Fruit fly (Drosophila melanogaster) whole organism, embryonic: ENCODE measurements around the gene Epp.

Experiments
- Antp ChIP-seq: fragments of 200-800 bp; sonication (Bioruptor generic); optimal IDR thresholded peaks from 3 replicates; lab custom pipeline; 2016; ENCODE audit warnings: missing biosample characterization, missing genetic modification characterization
- BEAF-32 ChIP-seq: fragments of 200-800 bp; sonication (Bioruptor generic); optimal IDR thresholded peaks from 3 replicates; lab custom pipeline; 2017; ENCODE audit warnings: missing biosample characterization, missing genetic modification characterization, mild to moderate bottlenecking, moderate library complexity, missing genetic modification reagents
- CG11247 ChIP-seq: fragments of 200-800 bp; sonication (Bioruptor generic); IDR thresholded peaks from 2 replicates; pipeline ENCODE4 v1.3.6; 2022; ENCODE audit warnings: missing biosample characterization, missing genetic modification characterization
- CG11504 ChIP-seq: fragments of 200-800 bp; sonication (Bioruptor generic); optimal IDR thresholded peaks from 3 replicates; lab custom pipeline; 2019; ENCODE audit warnings: missing biosample characterization, mild to moderate bottlenecking, missing genetic modification characterization, moderate library complexity
- CG11695 ChIP-seq: fragments of 200-800 bp; sonication (Bioruptor generic); IDR thresholded peaks from 3 replicates; pipeline ENCODE4 v1.3.6; 2022; ENCODE audit warnings: missing biosample characterization, missing genetic modification characterization
- CG12942 ChIP-seq: fragments of 200-800 bp; sonication (Bioruptor generic); optimal IDR thresholded peaks from 3 replicates; lab custom pipeline; 2016; ENCODE audit warnings: missing biosample characterization, missing genetic modification characterization
- CG15696 ChIP-seq: fragments of 200-800 bp; sonication (Bioruptor generic); optimal IDR thresholded peaks from 2 replicates; lab custom pipeline; 2019; ENCODE audit warnings: missing biosample characterization, mild to moderate bottlenecking, missing genetic modification characterization, moderate library complexity
- CG16813 ChIP-seq: fragments of 200-800 bp; sonication (Bioruptor generic); IDR thresholded peaks from 3 replicates; pipeline ENCODE4 v1.3.6; 2022; ENCODE audit warnings: missing biosample characterization, missing genetic modification characterization; ENCODE audit not compliant: partially characterized antibody
- CG17612 ChIP-seq: fragments of 200-800 bp; sonication (Bioruptor generic); IDR thresholded peaks from 2 replicates; pipeline ENCODE4 v1.3.6; 2022; ENCODE audit warnings: missing biosample characterization, missing genetic modification characterization
- CG2116 ChIP-seq: fragments of 200-800 bp; sonication (Bioruptor generic); optimal IDR thresholded peaks from 3 replicates; lab custom pipeline; 2018; ENCODE audit warnings: missing biosample characterization, mild to moderate bottlenecking, missing genetic modification characterization
- CG2120 ChIP-seq: fragments of 200-800 bp; sonication (Bioruptor generic); optimal IDR thresholded peaks from 3 replicates; lab custom pipeline; 2016; ENCODE audit warnings: missing biosample characterization, missing genetic modification characterization
- CG2129 ChIP-seq: fragments of 200-800 bp; sonication (Bioruptor generic); IDR thresholded peaks from 2 replicates; pipeline ENCODE4 v1.3.6; 2022; ENCODE audit warnings: missing biosample characterization, missing genetic modification characterization; ENCODE audit not compliant: partially characterized antibody
- CG30431 ChIP-seq: fragments of 200-800 bp; sonication (Bioruptor generic); optimal IDR thresholded peaks from 2 replicates; lab custom pipeline; 2017; ENCODE audit warnings: missing biosample characterization, missing genetic modification characterization
- CG3065 ChIP-seq: fragments of 200-800 bp; sonication (Bioruptor generic); optimal IDR thresholded peaks from 2 replicates; lab custom pipeline; 2016; ENCODE audit warnings: missing biosample characterization, missing genetic modification characterization
- CG31388 ChIP-seq: fragments of 200-800 bp; sonication (Bioruptor generic); optimal IDR thresholded peaks from 2 replicates; lab custom pipeline; 2016; ENCODE audit warnings: missing biosample characterization, missing genetic modification characterization
- CG4707 ChIP-seq: fragments of 200-800 bp; sonication (Bioruptor generic); optimal IDR thresholded peaks from 2 replicates; lab custom pipeline; 2018; ENCODE audit warnings: missing biosample characterization, mild to moderate bottlenecking, missing genetic modification characterization, moderate library complexity
- CG5180 ChIP-seq: fragments of 200-800 bp; sonication (Bioruptor generic); optimal IDR thresholded peaks from 3 replicates; lab custom pipeline; 2017; ENCODE audit warnings: missing biosample characterization, missing genetic modification characterization, mild to moderate bottlenecking, moderate library complexity, missing genetic modification reagents
- CG6765 ChIP-seq: fragments of 200-800 bp; sonication (Bioruptor generic); optimal IDR thresholded peaks from 3 replicates; lab custom pipeline; 2017; ENCODE audit warnings: missing biosample characterization, mild to moderate bottlenecking, missing genetic modification characterization
- CG7271 ChIP-seq: fragments of 200-800 bp; sonication (Bioruptor generic); optimal IDR thresholded peaks from 2 replicates; lab custom pipeline; 2018; ENCODE audit warnings: missing biosample characterization, mild to moderate bottlenecking, missing genetic modification characterization, moderate library complexity
- CG7745 ChIP-seq: fragments of 200-800 bp; sonication (Bioruptor generic); optimal IDR thresholded peaks from 2 replicates; lab custom pipeline; 2018; ENCODE audit warnings: missing biosample characterization, mild to moderate bottlenecking, missing genetic modification characterization, moderate library complexity
- CG8924 ChIP-seq: fragments of 200-800 bp; optimal IDR thresholded peaks from 3 replicates; lab custom pipeline; 2019; ENCODE audit warnings: missing biosample characterization, mild to moderate bottlenecking, missing genetic modification characterization, moderate library complexity
- CG9876 ChIP-seq: fragments of 200-800 bp; sonication (Bioruptor generic); optimal IDR thresholded peaks from 2 replicates; lab custom pipeline; 2016; ENCODE audit warnings: missing biosample characterization, missing genetic modification characterization
- D19A ChIP-seq: fragments of 200-800 bp; optimal IDR thresholded peaks from 3 replicates; lab custom pipeline; 2019; ENCODE audit warnings: missing biosample characterization, mild to moderate bottlenecking, missing genetic modification characterization, moderate library complexity
- Dfd ChIP-seq, 2 experiments: fragments of >200 bp; optimal IDR thresholded peaks; 2 replicates each; lab custom pipeline; 2017; ENCODE audit warnings: missing biosample characterization in 2 of 2, missing genetic modification characterization in 2 of 2
- HLH4C ChIP-seq: fragments of 200-800 bp; sonication (Bioruptor generic); IDR thresholded peaks from 3 replicates; pipeline ENCODE4 v1.3.6; 2022; ENCODE audit warnings: missing biosample characterization, missing genetic modification characterization; ENCODE audit not compliant: partially characterized antibody
- NC2α ChIP-seq: fragments of 200-800 bp; sonication (Bioruptor generic); optimal IDR thresholded peaks from 2 replicates; lab custom pipeline; 2016; ENCODE audit warnings: missing biosample characterization, missing genetic modification characterization
- Nf-YC ChIP-seq: fragments of 200-800 bp; optimal IDR thresholded peaks from 3 replicates; lab custom pipeline; 2019; ENCODE audit warnings: missing biosample characterization, mild to moderate bottlenecking, missing genetic modification characterization, moderate library complexity
- Ravus ChIP-seq: fragments of 200-800 bp; sonication (Bioruptor generic); IDR thresholded peaks from 2 replicates; pipeline ENCODE4 v1.3.6; 2022; ENCODE audit warnings: missing biosample characterization, missing genetic modification characterization
- Rfx ChIP-seq: fragments of 200-800 bp; sonication (Bioruptor generic); IDR thresholded peaks from 2 replicates; pipeline ENCODE4 v1.3.6; 2022; ENCODE audit warnings: missing biosample characterization, missing genetic modification characterization
- Rx ChIP-seq: fragments of 200-800 bp; sonication (Bioruptor generic); IDR thresholded peaks from 2 replicates; pipeline ENCODE4 v1.3.6; 2022; ENCODE audit warnings: missing biosample characterization, missing genetic modification characterization
- Six4 ChIP-seq: fragments of 200-800 bp; sonication (Bioruptor generic); optimal IDR thresholded peaks from 2 replicates; lab custom pipeline; 2016; ENCODE audit warnings: missing biosample characterization, missing genetic modification characterization
- Sox102F ChIP-seq: fragments of 200-800 bp; sonication (Bioruptor generic); optimal IDR thresholded peaks from 2 replicates; lab custom pipeline; 2018; ENCODE audit warnings: missing biosample characterization, mild to moderate bottlenecking, missing genetic modification characterization, moderate library complexity
- Sry-δ ChIP-seq: fragments of 200-800 bp; sonication (Bioruptor generic); optimal IDR thresholded peaks from 2 replicates; lab custom pipeline; 2016; ENCODE audit warnings: missing biosample characterization, missing genetic modification characterization
- TFAM ChIP-seq: fragments of 200-800 bp; sonication (Bioruptor generic); optimal IDR thresholded peaks from 2 replicates; lab custom pipeline; 2017; ENCODE audit warnings: missing biosample characterization, missing genetic modification characterization, inconsistent platforms
- Trl ChIP-seq, 3 experiments: fragments of >200 bp in 2 of 3; fragments of 200-800 bp in 1 of 3; sonication (Bioruptor generic) in 1 of 3; optimal IDR thresholded peaks; 2 replicates in 1 of 3; 3 replicates in 2 of 3; lab custom pipeline; 2016 to 2017; ENCODE audit warnings: missing biosample characterization in 1 of 3, missing genetic modification characterization in 1 of 3
- al ChIP-seq: fragments of 200-800 bp; sonication (Bioruptor generic); IDR thresholded peaks from 2 replicates; pipeline ENCODE4 v1.3.6; 2022; ENCODE audit warnings: missing biosample characterization, missing genetic modification characterization
- amos ChIP-seq: fragments of 200-800 bp; sonication (Bioruptor generic); IDR thresholded peaks from 2 replicates; pipeline ENCODE4 v1.3.6; 2022; ENCODE audit warnings: missing biosample characterization, missing genetic modification characterization; ENCODE audit not compliant: partially characterized antibody
- dmrt99B ChIP-seq: fragments of 200-800 bp; sonication (Bioruptor generic); optimal IDR thresholded peaks from 2 replicates; lab custom pipeline; 2018; ENCODE audit warnings: missing biosample characterization, mild to moderate bottlenecking, missing genetic modification characterization, moderate library complexity
- gfzf ChIP-seq: fragments of 200-800 bp; sonication (Bioruptor generic); optimal IDR thresholded peaks from 2 replicates; lab custom pipeline; 2016; ENCODE audit warnings: missing biosample characterization, mild to moderate bottlenecking, missing genetic modification characterization, moderate library complexity
- grn ChIP-seq: fragments of 200-800 bp; sonication (Bioruptor generic); optimal IDR thresholded peaks from 3 replicates; lab custom pipeline; 2017; ENCODE audit warnings: missing biosample characterization, missing genetic modification characterization
- knrl ChIP-seq: fragments of 200-800 bp; sonication (Bioruptor generic); IDR thresholded peaks from 3 replicates; pipeline ENCODE4 v1.3.6; 2022; ENCODE audit warnings: missing biosample characterization, missing genetic modification characterization; ENCODE audit not compliant: partially characterized antibody
- lab ChIP-seq: fragments of 200-800 bp; sonication (Bioruptor generic); optimal IDR thresholded peaks from 3 replicates; lab custom pipeline; 2017; ENCODE audit warnings: missing biosample characterization, missing genetic modification characterization, mild to moderate bottlenecking, moderate library complexity, missing genetic modification reagents
- lov ChIP-seq, 2 experiments: fragments of 200-800 bp in 1 of 2; fragments of >200 bp in 1 of 2; sonication (Bioruptor generic) in 1 of 2; IDR thresholded peaks in 1 of 2; optimal IDR thresholded peaks in 1 of 2; 2 replicates in 1 of 2; 3 replicates in 1 of 2; pipeline versions ENCODE4 v1.3.6 to Lab custom; 2017 to 2022; ENCODE audit warnings: missing biosample characterization in 1 of 2, missing genetic modification characterization in 1 of 2
- nom ChIP-seq: fragments of 200-800 bp; sonication (Bioruptor generic); optimal IDR thresholded peaks from 2 replicates; lab custom pipeline; 2017; ENCODE audit warnings: missing biosample characterization, missing genetic modification characterization, mild to moderate bottlenecking, moderate library complexity, missing genetic modification reagents
- pros ChIP-seq: fragments of 200-800 bp; sonication (Bioruptor generic); optimal IDR thresholded peaks from 3 replicates; lab custom pipeline; 2019; ENCODE audit warnings: missing biosample characterization, mild to moderate bottlenecking, missing genetic modification characterization, moderate library complexity
- pzg ChIP-seq: fragments of 200-800 bp; sonication (Bioruptor generic); optimal IDR thresholded peaks from 3 replicates; lab custom pipeline; 2018; ENCODE audit warnings: missing biosample characterization, mild to moderate bottlenecking, missing genetic modification characterization, moderate library complexity
- sens ChIP-seq: fragments of 200-800 bp; sonication (Bioruptor generic); peaks from one replicate; lab custom pipeline; 2016; ENCODE audit warnings: missing biosample characterization, missing genetic modification characterization
- sens-2 ChIP-seq: fragments of 200-800 bp; sonication (Bioruptor generic); IDR thresholded peaks from 2 replicates; pipeline ENCODE4 v1.3.6; 2022; ENCODE audit warnings: missing biosample characterization, missing genetic modification characterization
- ttk ChIP-seq: fragments of 200-800 bp; sonication (Bioruptor generic); IDR thresholded peaks from 2 replicates; pipeline ENCODE4 v2.1.2; 2022; ENCODE audit warnings: missing biosample characterization, missing genetic modification characterization
- twi ChIP-seq: fragments of 200-800 bp; optimal IDR thresholded peaks from 2 replicates; lab custom pipeline; 2019; ENCODE audit warnings: missing biosample characterization, mild to moderate bottlenecking, missing genetic modification characterization, moderate library complexity

Epp gene

DNA sequence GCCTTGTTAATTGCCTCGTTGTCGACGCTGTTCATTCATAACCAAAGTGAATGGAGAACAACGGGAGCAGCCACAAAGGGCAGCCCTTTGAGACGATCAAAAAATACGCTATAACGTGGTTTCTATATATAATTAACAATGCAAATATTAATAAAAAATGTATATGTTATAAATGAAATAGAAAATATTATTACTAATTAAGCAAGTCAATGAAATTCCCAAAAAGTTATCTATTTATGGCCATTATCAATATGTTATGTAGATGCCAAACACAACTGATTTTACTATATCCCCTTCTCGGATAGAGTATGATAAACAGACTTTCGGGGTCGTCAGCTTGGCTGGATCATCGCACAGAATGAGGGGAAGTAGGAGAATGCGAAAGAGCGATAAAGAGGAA, 23.3 kb downstream of the Epp start (continued):
- TF ChIP-seq ttk (GFP tag; lab: Robert Waterston, UW) (0 out of 2 replicates have a peak, but pooled peaks have one; percentile 8), CG7745 (tag; lab: Kevin White, UChicago) (no peak), dmrt99B (tag; lab: Kevin White, UChicago) (peak; percentile 58), twi (tag; lab: Kevin White, UChicago) (no peak), Nf-YC (tag; lab: Kevin White, UChicago) (peak; percentile 62), Rfx (peak; percentile 48), Sox102F (GFP tag; lab: Kevin White, UChicago) (peak; percentile 69), grn (no peak), amos (GFP tag; lab: Robert Waterston, UW) (no peak), Rx (GFP tag; lab: Robert Waterston, UW) (no peak), Trl (optimal IDR thresholded peaks at IDR 0.05; lab: Kevin White, UChicago) (no peak), Trl (GFP tag; optimal IDR thresholded peaks at IDR 0.05; lab: Kevin White, UChicago) (no peak), lab (GFP tag; lab: Kevin White, UChicago) (peak; percentile 65), BEAF-32 (GFP tag; lab: Kevin White, UChicago) (no peak), Sry-δ (no peak), CG11247 (GFP tag; lab: Robert Waterston, UW) (no peak), HLH4C (no peak), Dfd (GFP tag; optimal IDR thresholded peaks at IDR 0.05; lab: Kevin White, UChicago) (no peak), pros (GFP tag; lab: Kevin White, UChicago) (no peak), Antp (GFP tag; lab: Kevin White, UChicago) (no peak), Six4 (no peak), CG2120 (GFP tag; lab: Kevin White, UChicago) (no peak), CG16813 (GFP tag; lab: Robert Waterston, UW) (no peak), al (GFP tag; lab: Robert Waterston, UW) (peak; percentile 56), CG6765 (GFP tag; lab: Kevin White, UChicago) (no peak), CG17612 (GFP tag; lab: Robert Waterston, UW) (no peak), CG5180 (peak; percentile 19), CG3065 (GFP tag; lab: Kevin White, UChicago) (no peak), pzg (GFP tag; lab: Kevin White, UChicago) (no peak), CG12942 (GFP tag; lab: Kevin White, UChicago) (no peak), Ravus (GFP tag; lab: Robert Waterston, UW) (no peak), CG2129 (GFP tag; lab: Robert Waterston, UW) (no peak), TFAM (GFP tag; lab: Kevin White, UChicago) (no peak), nom (GFP tag; lab: Kevin White, UChicago) (no peak), sens-2 (GFP tag; lab: Robert Waterston, UW) (peak; percentile 17; the same call in 1 of the 2 replicates), NC2α (no peak), CG15696 (no peak), CG30431 (GFP tag; lab: Kevin White, UChicago) (no peak), CG9876 (GFP tag; lab: Kevin White, UChicago) (no peak), lov (optimal IDR thresholded peaks at IDR 0.05; lab: Kevin White, UChicago) (no peak), lov (GFP tag; IDR thresholded peaks at IDR 0.05; lab: Robert Waterston, UW) (no peak), CG11695 (GFP tag; lab: Robert Waterston, UW) (peak; percentile 65; the same call in 1 of the 3 replicates), CG4707 (GFP tag; lab: Kevin White, UChicago) (no peak), CG11504 (tag; lab: Kevin White, UChicago) (peak; percentile 75), CG31388 (GFP tag; lab: Kevin White, UChicago) (no peak), CG2116 (no peak), CG8924 (peak; percentile 54), sens (peak; percentile 64), knrl (GFP tag; lab: Robert Waterston, UW) (no peak), D19A (tag; lab: Kevin White, UChicago) (peak; percentile 95), gfzf (GFP tag; lab: Kevin White, UChicago) (no peak), CG7271 (tag; lab: Kevin White, UChicago) (no peak)
